Worm (Caenorhabditis elegans): ENCODE data around the gene wdr-60.
"Not testable (repeated sequence)": the region's sequence is repeated elsewhere in the genome, so short reads cannot be mapped to it uniquely, and the experiment has no call there.

wdr-60 gene

DNA sequence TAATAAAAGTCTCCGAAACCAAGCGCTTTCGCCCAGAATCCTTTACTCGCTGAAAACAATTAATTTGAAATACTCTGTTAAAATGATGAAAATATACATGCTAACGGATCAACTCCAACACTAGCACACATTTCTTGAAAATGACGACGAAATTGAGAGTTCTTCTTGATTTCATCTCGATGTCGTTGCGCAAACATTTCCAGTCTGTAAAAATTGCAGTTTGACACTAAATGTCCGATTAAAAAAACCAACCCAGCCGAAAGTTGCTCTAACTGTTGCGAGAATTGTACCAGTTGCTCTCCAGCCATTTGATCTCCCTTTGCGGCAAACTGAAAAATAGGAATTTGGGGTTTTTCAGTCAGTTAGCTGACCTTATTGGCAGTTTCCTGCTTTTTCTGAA is 25.7 kb upstream of the wdr-60 start:
- no peak for TF ChIP-seq ztf-23 (GFP tag; IDR thresholded peaks at IDR 0.05)

DNA sequence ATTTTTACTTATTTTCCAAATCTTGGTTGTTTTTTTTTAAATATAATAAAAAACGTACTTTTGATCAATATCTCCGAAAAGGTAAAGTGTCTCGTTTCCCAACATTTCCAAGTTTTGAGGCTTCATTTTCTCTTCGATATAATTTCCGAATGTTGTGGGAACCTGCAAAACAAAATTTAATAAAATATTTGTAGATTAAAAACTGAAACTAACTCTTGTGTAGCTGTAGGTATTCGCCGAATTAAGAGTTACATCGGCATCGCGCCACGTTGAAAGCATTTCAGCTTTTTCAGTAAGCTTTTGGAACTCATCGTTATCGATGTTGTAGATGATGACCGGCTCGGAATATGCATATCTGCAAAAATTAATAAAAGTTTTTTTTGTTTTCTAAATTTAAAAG is 24.6 kb upstream of the wdr-60 start, which contains the start of gene vps-22:
Gene vps-22, minus strand, starts transcription at position 101 of the 400 bp plus-strand sequence.
- TF ChIP-seq klf-2 (GFP tag; conservative IDR thresholded peaks at IDR 0.05) (no peak), ztf-23 (GFP tag; IDR thresholded peaks at IDR 0.05) (no peak), ztf-29 (GFP tag; IDR thresholded peaks at IDR 0.05) (no peak), ref-1 (GFP tag; conservative IDR thresholded peaks at IDR 0.05) (no peak), T22C8.4 (GFP tag; IDR thresholded peaks at IDR 0.05) (no peak), med-1 (GFP tag; optimal IDR thresholded peaks at IDR 0.05; ENCODE audit: insufficient read depth) (no peak), cog-1 (tag; optimal IDR thresholded peaks at IDR 0.05) (no peak), tab-1 (GFP tag; IDR thresholded peaks at IDR 0.05) (no peak), flt-1 (GFP tag; IDR thresholded peaks at IDR 0.05) (no peak)

DNA sequence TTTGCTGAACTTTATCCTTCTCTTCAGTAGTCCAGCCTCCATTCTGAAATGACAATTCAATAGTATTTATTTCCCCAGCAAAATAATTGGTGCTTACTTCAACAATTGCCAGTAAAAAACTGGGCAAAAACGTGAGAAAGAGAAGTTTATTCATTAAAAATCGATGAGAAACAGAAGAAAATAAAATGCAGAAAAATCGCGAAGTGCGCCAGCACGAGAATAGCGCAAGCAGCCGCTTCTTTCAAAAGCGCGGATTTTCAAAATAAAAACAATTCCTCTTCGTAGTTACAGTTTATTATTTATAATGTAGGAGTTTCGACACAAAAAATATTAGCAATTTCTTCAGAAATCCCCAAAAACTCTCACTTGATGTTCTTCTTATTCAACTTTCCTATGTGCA is 24.1 kb upstream of the wdr-60 start, which contains the start of gene C27F2.9:
Gene C27F2.9, minus strand, starts transcription at position 159 of the 400 bp plus-strand sequence.
- no peak for TF ChIP-seq ztf-29 (GFP tag; IDR thresholded peaks at IDR 0.05)
- TF ChIP-seq T22C8.4 (GFP tag; IDR thresholded peaks at IDR 0.05): 0 out of 2 replicates have a peak, but pooled peaks have one; percentile 27
- TF ChIP-seq klf-2 (GFP tag; conservative IDR thresholded peaks at IDR 0.05): no peak
- TF ChIP-seq flt-1 (GFP tag; IDR thresholded peaks at IDR 0.05): peak; percentile 76
- TF ChIP-seq med-1 (GFP tag; optimal IDR thresholded peaks at IDR 0.05; ENCODE audit: insufficient read depth): peak; percentile 1
- TF ChIP-seq ztf-23 (GFP tag; IDR thresholded peaks at IDR 0.05): peak; percentile 61; the same call in 1 of the 2 replicates
- TF ChIP-seq ref-1 (GFP tag; conservative IDR thresholded peaks at IDR 0.05): no peak
- 0 out of 2 replicates have a peak, but pooled peaks have one; percentile 22 for TF ChIP-seq tab-1 (GFP tag; IDR thresholded peaks at IDR 0.05)
- no peak for TF ChIP-seq cog-1 (tag; optimal IDR thresholded peaks at IDR 0.05)

DNA sequence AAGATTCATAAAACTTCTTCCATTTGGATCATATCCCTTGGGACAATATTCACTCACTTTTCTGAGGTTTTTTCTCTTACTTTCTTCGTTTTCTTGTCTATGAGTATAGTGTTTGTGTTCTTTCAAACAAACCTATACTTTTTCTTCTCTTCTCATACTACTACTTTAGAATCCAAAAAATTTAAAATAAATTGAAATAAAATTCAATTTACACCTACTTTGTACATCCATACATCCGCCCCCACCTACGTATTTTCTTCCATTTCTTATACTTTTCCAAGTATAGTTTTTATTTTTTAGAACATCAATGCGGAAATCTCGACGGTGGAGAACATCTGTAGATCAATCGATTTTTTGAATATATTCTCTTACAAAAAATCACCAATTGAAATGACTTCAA is 21.7 kb upstream of the wdr-60 start, which contains the start of gene nca-2:
Gene nca-2, plus strand, starts transcription at position 301 of the 400 bp plus-strand sequence.
- no peak for TF ChIP-seq ztf-23 (GFP tag; IDR thresholded peaks at IDR 0.05)
- no peak for TF ChIP-seq klf-2 (GFP tag; conservative IDR thresholded peaks at IDR 0.05)
- no peak for TF ChIP-seq tab-1 (GFP tag; IDR thresholded peaks at IDR 0.05)
- no peak for TF ChIP-seq med-1 (GFP tag; optimal IDR thresholded peaks at IDR 0.05; ENCODE audit: insufficient read depth)

- TF ChIP-seq ztf-29 (GFP tag; IDR thresholded peaks at IDR 0.05) (no peak), tab-1 (GFP tag; IDR thresholded peaks at IDR 0.05) (no peak), cog-1 (tag; optimal IDR thresholded peaks at IDR 0.05) (no peak), med-1 (GFP tag; optimal IDR thresholded peaks at IDR 0.05; ENCODE audit: insufficient read depth) (no peak), ztf-23 (GFP tag; IDR thresholded peaks at IDR 0.05) (no peak)
These were observed 19.8 kb upstream of the wdr-60 start for ce11 chrIII:4967236-4967635.

- no peak for TF ChIP-seq T22C8.4 (GFP tag; IDR thresholded peaks at IDR 0.05)
- no peak for TF ChIP-seq med-1 (GFP tag; optimal IDR thresholded peaks at IDR 0.05; ENCODE audit: insufficient read depth)
- TF ChIP-seq cog-1 (tag; optimal IDR thresholded peaks at IDR 0.05): no peak
These were observed 18.9 kb upstream of the wdr-60 start for ce11 chrIII:4968146-4968545.

ce11 chrIII:4980367-4980766 is 6.6 kb upstream of the wdr-60 start, which contains the start of gene C27F2.6:
Gene C27F2.6 (minus strand): TSS chrIII:4980467.
- TF ChIP-seq klf-2 (GFP tag; conservative IDR thresholded peaks at IDR 0.05); tab-1 (GFP tag; IDR thresholded peaks at IDR 0.05); T22C8.4 (GFP tag; IDR thresholded peaks at IDR 0.05): not testable (repeated sequence)

DNA sequence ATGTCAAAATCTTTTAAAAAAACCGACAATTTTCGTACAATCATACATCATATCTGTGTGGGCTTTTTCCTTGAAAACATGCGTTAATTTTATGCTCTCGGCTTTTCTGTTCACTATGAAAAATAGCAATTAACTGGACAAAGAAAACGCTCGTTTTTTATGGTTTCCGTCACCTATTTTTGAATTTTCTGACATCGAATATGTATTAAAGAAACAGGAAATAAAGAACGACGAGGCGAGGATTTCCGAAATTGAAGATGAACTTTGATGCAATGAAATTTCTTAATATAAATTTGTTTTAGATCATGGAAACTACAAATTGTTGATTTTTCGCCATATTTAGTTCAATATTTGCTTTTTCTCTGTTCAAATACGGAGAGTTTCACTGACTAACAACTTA is 3.0 kb upstream of the wdr-60 start:
- TF ChIP-seq tab-1 (GFP tag; IDR thresholded peaks at IDR 0.05): no peak
- TF ChIP-seq ztf-29 (GFP tag; IDR thresholded peaks at IDR 0.05): no peak
- TF ChIP-seq klf-2 (GFP tag; conservative IDR thresholded peaks at IDR 0.05): no peak
- TF ChIP-seq ztf-23 (GFP tag; IDR thresholded peaks at IDR 0.05): no peak
- no peak for TF ChIP-seq T22C8.4 (GFP tag; IDR thresholded peaks at IDR 0.05)

ce11 chrIII:4984444-4985086 is 2.4 kb upstream of the wdr-60 start, which contains the start of gene C27F2.7:
Gene C27F2.7 (minus strand): TSS chrIII:4984494.
- TF ChIP-seq flt-1 (GFP tag; IDR thresholded peaks at IDR 0.05) (no peak), klf-2 (GFP tag; conservative IDR thresholded peaks at IDR 0.05) (no peak), tab-1 (GFP tag; IDR thresholded peaks at IDR 0.05) (no peak), cog-1 (tag; optimal IDR thresholded peaks at IDR 0.05) (no peak), med-1 (GFP tag; optimal IDR thresholded peaks at IDR 0.05; ENCODE audit: insufficient read depth) (no peak), ztf-23 (GFP tag; IDR thresholded peaks at IDR 0.05) (no peak), T22C8.4 (GFP tag; IDR thresholded peaks at IDR 0.05) (no peak), ref-1 (GFP tag; conservative IDR thresholded peaks at IDR 0.05) (no peak), ztf-29 (GFP tag; IDR thresholded peaks at IDR 0.05) (no peak)

DNA sequence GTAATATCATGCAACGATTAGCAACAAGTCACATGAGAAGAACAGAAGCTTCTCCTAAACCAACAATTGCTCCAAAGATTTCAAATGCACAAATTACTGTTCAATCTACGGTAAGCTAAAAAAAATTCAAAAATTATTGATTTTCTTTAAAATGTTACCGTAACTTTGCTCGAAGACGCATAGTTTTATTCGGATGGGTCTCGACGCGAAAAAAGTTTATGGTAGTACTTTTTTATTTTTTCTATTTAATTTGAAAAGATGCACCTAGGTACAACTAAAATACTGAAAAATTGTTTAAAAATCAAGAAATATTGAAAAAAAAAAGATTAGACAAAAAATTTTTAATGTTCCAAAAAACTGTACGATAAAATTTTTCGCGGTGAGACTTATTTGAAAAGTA is 657 bp downstream of the wdr-60 start:
- TF ChIP-seq med-1 (GFP tag; optimal IDR thresholded peaks at IDR 0.05; ENCODE audit: insufficient read depth) (no peak), ref-1 (GFP tag; conservative IDR thresholded peaks at IDR 0.05) (no peak), ztf-23 (GFP tag; IDR thresholded peaks at IDR 0.05) (no peak), ztf-29 (GFP tag; IDR thresholded peaks at IDR 0.05) (no peak), cog-1 (tag; optimal IDR thresholded peaks at IDR 0.05) (no peak), tab-1 (GFP tag; IDR thresholded peaks at IDR 0.05) (no peak), flt-1 (GFP tag; IDR thresholded peaks at IDR 0.05) (no peak), T22C8.4 (GFP tag; IDR thresholded peaks at IDR 0.05) (no peak), klf-2 (GFP tag; conservative IDR thresholded peaks at IDR 0.05) (no peak)

Measured in whole organism, midembryonic.